Worm (Caenorhabditis elegans) whole organism, young adult: ENCODE results near the gene R13H4.6.

ENCODE experiments used
- F39B2.1 ChIP-seq: fragments of 200-800 bp; sonication (Bioruptor generic); IDR thresholded peaks from 2 replicates; pipeline ENCODE4 v1.3.6; 2022; ENCODE audit warnings: missing genetic modification reagents, missing genetic modification characterization, missing compliant biosample characterization
- Y95B8A.8 ChIP-seq: fragments of 200-800 bp; sonication (Bioruptor generic); IDR thresholded peaks from 2 replicates; pipeline ENCODE4 v1.3.6; 2022; ENCODE audit warnings: missing genetic modification reagents, missing genetic modification characterization, missing compliant biosample characterization
- ama-1 ChIP-seq, 3 experiments: fragments of 150-350 bp in 1 of 3; sonication (generic microtip) in 2 of 3; optimal IDR thresholded peaks; 2 replicates each; lab custom pipeline; 2014 to 2018; ENCODE audit warnings: missing biosample characterization in 2 of 3, missing genetic modification characterization in 2 of 3, missing genetic modification reagents in 2 of 3
- attf-3 ChIP-seq: fragments of 200-800 bp; sonication (Bioruptor generic); conservative IDR thresholded peaks from 2 replicates; pipeline ENCODE4 v1.3.6; 2022; ENCODE audit warnings: missing genetic modification reagents, missing genetic modification characterization, missing compliant biosample characterization
- ccch-3 ChIP-seq: fragments of 200-800 bp; sonication (Bioruptor generic); optimal IDR thresholded peaks from 2 replicates; lab custom pipeline; 2018; ENCODE audit warnings: mild to moderate bottlenecking, missing genetic modification characterization, missing compliant biosample characterization
- hmg-20 ChIP-seq: fragments of 200-800 bp; sonication (Bioruptor generic); IDR thresholded peaks from 2 replicates; pipeline ENCODE4 v1.3.6; 2022; ENCODE audit warnings: missing genetic modification reagents, missing genetic modification characterization, missing compliant biosample characterization
- let-526 ChIP-seq: fragments of 200-800 bp; sonication (Bioruptor generic); IDR thresholded peaks from 2 replicates; pipeline ENCODE4 v1.3.6; 2022; ENCODE audit warnings: missing genetic modification reagents, missing genetic modification characterization, missing compliant biosample characterization
- let-607 ChIP-seq, 2 experiments: fragments of 200-800 bp in 1 of 2; sonication (Bioruptor generic) in 1 of 2; sonication (generic microtip) in 1 of 2; optimal IDR thresholded peaks; 2 replicates each; lab custom pipeline; 2016 to 2018; ENCODE audit warnings: mild to moderate bottlenecking in 2 of 2, missing compliant biosample characterization in 2 of 2, missing genetic modification characterization in 2 of 2, moderate library complexity in 2 of 2, missing genotype in 1 of 2
- mel-28 ChIP-seq: sonication (generic microtip); optimal IDR thresholded peaks from 2 replicates; lab custom pipeline; 2016; ENCODE audit warnings: borderline replicate concordance, mild to moderate bottlenecking, missing genetic modification characterization, missing compliant biosample characterization
- nhr-90 ChIP-seq: sonication (generic microtip); optimal IDR thresholded peaks from 2 replicates; lab custom pipeline; 2016; ENCODE audit warnings: missing genotype, mild to moderate bottlenecking, missing genetic modification characterization, missing compliant biosample characterization

DNA sequence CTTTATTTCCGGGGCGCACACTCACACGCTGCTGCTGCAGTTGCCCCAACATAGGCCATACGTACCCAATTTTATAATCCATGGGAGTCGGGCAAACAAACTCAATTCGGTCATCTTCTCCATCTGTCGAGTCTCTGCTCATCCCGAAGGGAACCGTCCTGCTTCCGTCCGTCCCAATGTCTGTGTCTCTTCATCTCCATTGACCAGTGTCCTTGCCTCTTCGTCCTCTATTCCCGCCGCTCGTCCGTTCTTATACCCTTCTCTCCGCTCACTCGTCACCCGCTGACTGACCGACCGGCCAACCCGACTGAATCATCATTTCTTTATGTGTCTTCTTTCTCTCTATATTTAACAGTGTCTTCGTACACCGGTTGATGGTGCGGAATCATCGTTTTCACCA lies 18.1 kb upstream of the R13H4.6 start:
- TF ChIP-seq let-607 (tag; optimal IDR thresholded peaks at IDR 0.05; lab: Kevin White, UChicago) (no peak), hmg-20 (GFP tag; lab: Robert Waterston, UW) (no peak), F39B2.1 (GFP tag; lab: Robert Waterston, UW) (no peak), Y95B8A.8 (GFP tag; lab: Robert Waterston, UW) (no peak), attf-3 (GFP tag; lab: Robert Waterston, UW) (no peak), nhr-90 (tag; lab: Kevin White, UChicago) (no peak), ccch-3 (no peak), ama-1 (optimal IDR thresholded peaks at IDR 0.05; lab: Kevin White, UChicago) (no peak), ama-1 (GFP tag; optimal IDR thresholded peaks at IDR 0.05; lab: Kevin White, UChicago) (no peak), mel-28 (tag; lab: Kevin White, UChicago) (no peak), let-526 (no peak)
